Worm (Caenorhabditis elegans) whole organism, L2 larva: ENCODE measurements around the gene Y17G9B.2.
"Not testable (repeated sequence)": the region's sequence is repeated elsewhere in the genome, so short reads cannot be mapped to it uniquely, and the experiment has no call there.

Experiments
- C34F6.9 ChIP-seq: fragments of 150-350 bp; optimal IDR thresholded peaks from 2 replicates; lab custom pipeline; 2014; ENCODE audit warnings: missing biosample characterization, missing genetic modification characterization
- F13H6.1 ChIP-seq: sonication (generic microtip); optimal IDR thresholded peaks from 2 replicates; lab custom pipeline; 2016; ENCODE audit warnings: missing genetic modification characterization, missing compliant biosample characterization
- R02D3.7 ChIP-seq: fragments of 150-350 bp; optimal IDR thresholded peaks from 2 replicates; lab custom pipeline; 2014; ENCODE audit warnings: missing biosample characterization, missing genetic modification characterization
- Y55F3AM.14 ChIP-seq: fragments of 200-800 bp; sonication (Bioruptor generic); optimal IDR thresholded peaks from 2 replicates; lab custom pipeline; 2018; ENCODE audit warnings: mild to moderate bottlenecking, missing genetic modification characterization, missing compliant biosample characterization
- ZK546.5 ChIP-seq: sonication (generic microtip); optimal IDR thresholded peaks from 2 replicates; lab custom pipeline; 2017; ENCODE audit warnings: missing biosample characterization, missing genetic modification characterization
- alr-1 ChIP-seq: fragments of 150-350 bp; optimal IDR thresholded peaks from 2 replicates; lab custom pipeline; 2014; ENCODE audit warnings: missing biosample characterization, missing genetic modification characterization
- aly-2 ChIP-seq: fragments of 150-350 bp; optimal IDR thresholded peaks from 2 replicates; lab custom pipeline; 2014; ENCODE audit warnings: missing biosample characterization, missing genetic modification characterization
- blmp-1 ChIP-seq: sonication (generic microtip); optimal IDR thresholded peaks from 2 replicates; lab custom pipeline; 2017; ENCODE audit warnings: missing genetic modification characterization, mild to moderate bottlenecking, missing compliant biosample characterization, antibody characterized with exemption, moderate library complexity; ENCODE audit not compliant: insufficient read depth
- ceh-16 ChIP-seq: fragments of 150-350 bp; optimal IDR thresholded peaks from 2 replicates; lab custom pipeline; 2014; ENCODE audit warnings: missing biosample characterization, missing genetic modification characterization
- crh-2 ChIP-seq: sonication (generic microtip); optimal IDR thresholded peaks from 2 replicates; lab custom pipeline; 2017; ENCODE audit warnings: missing biosample characterization, missing genetic modification characterization
- dmd-4 ChIP-seq: sonication (generic microtip); optimal IDR thresholded peaks from 2 replicates; lab custom pipeline; 2017; ENCODE audit warnings: missing biosample characterization, missing genetic modification characterization
- fos-1 ChIP-seq: fragments of 150-350 bp; optimal IDR thresholded peaks from 2 replicates; lab custom pipeline; 2014; ENCODE audit warnings: missing biosample characterization, missing genetic modification characterization
- gmeb-1 ChIP-seq: fragments of 150-350 bp; optimal IDR thresholded peaks from 2 replicates; lab custom pipeline; 2014; ENCODE audit warnings: missing biosample characterization, missing genetic modification characterization
- lin-13 ChIP-seq: fragments of 150-350 bp; optimal IDR thresholded peaks from 2 replicates; lab custom pipeline; 2014; ENCODE audit warnings: missing biosample characterization, missing genetic modification reagents, missing genetic modification characterization
- lin-39 ChIP-seq: fragments of 150-350 bp; optimal IDR thresholded peaks from 2 replicates; lab custom pipeline; 2014; ENCODE audit warnings: missing biosample characterization, missing genetic modification reagents, missing genetic modification characterization
- lsy-2 ChIP-seq, 2 experiments: fragments of 150-350 bp in 1 of 2; sonication (generic microtip) in 1 of 2; optimal IDR thresholded peaks; 2 replicates each; lab custom pipeline; 2014 to 2017; ENCODE audit warnings: missing biosample characterization in 2 of 2, missing genetic modification characterization in 2 of 2
- mab-5 ChIP-seq: fragments of 150-350 bp; optimal IDR thresholded peaks from 2 replicates; lab custom pipeline; 2014; ENCODE audit warnings: missing biosample characterization, missing genetic modification characterization
- mbf-1 ChIP-seq: sonication (generic microtip); optimal IDR thresholded peaks from 2 replicates; lab custom pipeline; 2017; ENCODE audit warnings: missing biosample characterization, missing genetic modification characterization
- nhr-11 ChIP-seq: fragments of 150-350 bp; optimal IDR thresholded peaks from 2 replicates; lab custom pipeline; 2014; ENCODE audit warnings: missing biosample characterization, missing genetic modification characterization
- nhr-129 ChIP-seq: fragments of 150-350 bp; optimal IDR thresholded peaks from 2 replicates; lab custom pipeline; 2014; ENCODE audit warnings: missing biosample characterization, missing genetic modification characterization
- nhr-21 ChIP-seq: fragments of 150-350 bp; optimal IDR thresholded peaks from 2 replicates; lab custom pipeline; 2014; ENCODE audit warnings: missing biosample characterization, missing genetic modification characterization
- nhr-23 ChIP-seq: fragments of 150-350 bp; optimal IDR thresholded peaks from 2 replicates; lab custom pipeline; 2014; ENCODE audit warnings: missing biosample characterization, missing genetic modification reagents, missing genetic modification characterization
- nhr-25 ChIP-seq: fragments of 150-350 bp; sonication (generic microtip); optimal IDR thresholded peaks from 3 replicates; lab custom pipeline; 2014; ENCODE audit warnings: missing biosample characterization, missing genetic modification characterization
- nhr-6 ChIP-seq: fragments of 150-350 bp; optimal IDR thresholded peaks from 2 replicates; lab custom pipeline; 2014; ENCODE audit warnings: missing biosample characterization, missing genetic modification characterization
- sem-4 ChIP-seq: fragments of 150-350 bp; optimal IDR thresholded peaks from 2 replicates; lab custom pipeline; 2014; ENCODE audit warnings: missing biosample characterization, missing genetic modification reagents, missing genetic modification characterization
- sma-3 ChIP-seq: sonication (generic microtip); optimal IDR thresholded peaks from 2 replicates; lab custom pipeline; 2016; ENCODE audit warnings: missing genetic modification reagents, missing genetic modification characterization, missing compliant biosample characterization
- sma-9 ChIP-seq, 2 experiments: fragments of 150-350 bp in 1 of 2; sonication (generic microtip) in 1 of 2; optimal IDR thresholded peaks; 2 replicates each; lab custom pipeline; 2014 to 2016; ENCODE audit warnings: missing genetic modification characterization in 2 of 2, mild to moderate bottlenecking in 1 of 2, missing biosample characterization in 1 of 2, missing compliant biosample characterization in 1 of 2, missing genetic modification reagents in 1 of 2, moderate library complexity in 1 of 2
- unc-39 ChIP-seq: fragments of 150-350 bp; optimal IDR thresholded peaks from 2 replicates; lab custom pipeline; 2014; ENCODE audit warnings: missing biosample characterization, missing genetic modification characterization
- unc-55 ChIP-seq: fragments of 150-350 bp; sonication (generic microtip); optimal IDR thresholded peaks from 3 replicates; lab custom pipeline; 2014; ENCODE audit warnings: missing biosample characterization, missing genetic modification reagents, missing genetic modification characterization
- unc-62 ChIP-seq: fragments of 150-350 bp; optimal IDR thresholded peaks from 2 replicates; lab custom pipeline; 2014; ENCODE audit warnings: missing biosample characterization, missing genetic modification reagents, missing genetic modification characterization
- zag-1 ChIP-seq: fragments of 150-350 bp; optimal IDR thresholded peaks from 2 replicates; lab custom pipeline; 2014; ENCODE audit warnings: missing biosample characterization, missing genetic modification characterization
- ztf-1 ChIP-seq: fragments of 200-800 bp; sonication (Bioruptor generic); conservative IDR thresholded peaks from 2 replicates; pipeline ENCODE4 v1.3.6; 2022; ENCODE audit warnings: missing genetic modification characterization, missing compliant biosample characterization
- ztf-11 ChIP-seq: sonication (generic microtip); optimal IDR thresholded peaks from 2 replicates; lab custom pipeline; 2017; ENCODE audit warnings: missing biosample characterization, missing genetic modification characterization
- ztf-4 ChIP-seq: fragments of 150-350 bp; optimal IDR thresholded peaks from 2 replicates; lab custom pipeline; 2014; ENCODE audit warnings: missing biosample characterization, missing genetic modification characterization

Y17G9B.2 gene

ce11 chrIV:4763844-4764243 lies at the start of gene Y17G9B.2:
TSS of gene Y17G9B.2 (plus strand) at chrIV:4764144.
- TF ChIP-seq zag-1 (tag; lab: Kevin White, UChicago) (no peak), Y55F3AM.14 (GFP tag; lab: Kevin White, UChicago) (no peak), ztf-11 (no peak), unc-39 (tag; lab: Kevin White, UChicago) (no peak), unc-62 (GFP tag; lab: Kevin White, UChicago) (no peak)

- not testable (repeated sequence) for TF ChIP-seq aly-2; fos-1 (tag; lab: Kevin White, UChicago); nhr-23 (tag; lab: Kevin White, UChicago)
Observed at ce11 chrIV:4715785-4716184, 48.2 kb upstream of the Y17G9B.2 start, which contains the start of gene miro-1. TSS of gene miro-1 (minus strand) at chrIV:4715807.

- TF ChIP-seq C34F6.9 (tag; lab: Kevin White, UChicago) (peak; percentile 8), gmeb-1 (tag; lab: Kevin White, UChicago) (peak; percentile 17), lsy-2 (tag; optimal IDR thresholded peaks at IDR 0.05; lab: Kevin White, UChicago) (peak; percentile 77 to 85), F13H6.1 (tag; lab: Kevin White, UChicago) (peak; percentile 14), sma-3 (GFP tag; lab: Kevin White, UChicago) (peak; percentile 22), unc-55 (peak; percentile 2)
Observed at ce11 chrIV:4720522-4720921, 43.4 kb upstream of the Y17G9B.2 start.

- no peak for TF ChIP-seq mbf-1 (tag; lab: Kevin White, UChicago)
- no peak for TF ChIP-seq nhr-6
- TF ChIP-seq sma-3 (GFP tag; lab: Kevin White, UChicago), result no peak
- no peak for TF ChIP-seq sem-4
- TF ChIP-seq nhr-129 (tag; lab: Kevin White, UChicago), result no peak
- no peak for TF ChIP-seq ceh-16 (tag; lab: Kevin White, UChicago)
- no peak for TF ChIP-seq zag-1 (tag; lab: Kevin White, UChicago)
- TF ChIP-seq lin-13 (GFP tag; lab: Kevin White, UChicago), result no peak
- TF ChIP-seq dmd-4, result no peak
- no peak for TF ChIP-seq unc-55
- TF ChIP-seq Y55F3AM.14 (GFP tag; lab: Kevin White, UChicago), result no peak
Observed at ce11 chrIV:4723687-4724086, 40.3 kb upstream of the Y17G9B.2 start.

- no peak for TF ChIP-seq unc-55
- no peak for TF ChIP-seq nhr-11
- TF ChIP-seq ceh-16 (tag; lab: Kevin White, UChicago), result no peak
- TF ChIP-seq mbf-1 (tag; lab: Kevin White, UChicago), result no peak
- no peak for TF ChIP-seq alr-1
- TF ChIP-seq lin-39 (tag; lab: Kevin White, UChicago), result no peak
- no peak for TF ChIP-seq ztf-1 (GFP tag; lab: Robert Waterston, UW)
- no peak for TF ChIP-seq C34F6.9 (tag; lab: Kevin White, UChicago)
Observed at ce11 chrIV:4724562-4724961, 39.4 kb upstream of the Y17G9B.2 start, which contains the start of gene K08F11.1. TSS of gene K08F11.1 (plus strand) at chrIV:4724862.

ce11 chrIV:4725478-4725920 lies 38.4 kb upstream of the Y17G9B.2 start:
- TF ChIP-seq lin-13 (GFP tag; lab: Kevin White, UChicago) (peak; percentile 68), gmeb-1 (tag; lab: Kevin White, UChicago) (peak; percentile 58), ZK546.5 (peak; percentile 74), F13H6.1 (tag; lab: Kevin White, UChicago) (peak; percentile 81), C34F6.9 (tag; lab: Kevin White, UChicago) (peak; percentile 32), nhr-25 (tag; lab: Kevin White, UChicago) (peak; percentile 65), R02D3.7 (peak; percentile 21), mab-5 (tag; lab: Kevin White, UChicago) (peak; percentile 16), sma-3 (GFP tag; lab: Kevin White, UChicago) (peak; percentile 86), nhr-6 (peak; percentile 11), blmp-1 (tag; lab: Kevin White, UChicago) (peak; percentile 13), lsy-2 (tag; optimal IDR thresholded peaks at IDR 0.05; lab: Kevin White, UChicago) (peak; percentile 95 to 98), ztf-4 (tag; lab: Kevin White, UChicago) (peak; percentile 19), nhr-21 (tag; lab: Kevin White, UChicago) (peak; percentile 65), crh-2 (tag; lab: Kevin White, UChicago) (peak; percentile 36), nhr-129 (tag; lab: Kevin White, UChicago) (peak; percentile 29), unc-55 (peak; percentile 35), nhr-11 (peak; percentile 34), sma-9 (GFP tag; optimal IDR thresholded peaks at IDR 0.05; lab: Kevin White, UChicago) (peak; percentile 50)
- not testable (repeated sequence) for TF ChIP-seq sma-9 (tag; optimal IDR thresholded peaks at IDR 0.05; lab: Kevin White, UChicago)
- TF ChIP-seq, all 48 proteins: peak for 19; not testable (repeated sequence) for 29
